Fruit fly (Drosophila melanogaster) whole organism, embryonic: ENCODE data around the gene CG13046.

Experiments used
- CG14441 ChIP-seq: fragments of 200-800 bp; sonication (Bioruptor generic); IDR thresholded peaks from 2 replicates; pipeline ENCODE4 v1.3.6; 2022; ENCODE audit warnings: missing biosample characterization, missing genetic modification characterization
- CG16779 ChIP-seq: fragments of 200-800 bp; sonication (Bioruptor generic); IDR thresholded peaks from 2 replicates; pipeline ENCODE4 v1.3.6; 2022; ENCODE audit warnings: missing biosample characterization, missing genetic modification characterization
- Hr39 ChIP-seq: fragments of >200 bp; optimal IDR thresholded peaks from 2 replicates; lab custom pipeline; 2017

DNA sequence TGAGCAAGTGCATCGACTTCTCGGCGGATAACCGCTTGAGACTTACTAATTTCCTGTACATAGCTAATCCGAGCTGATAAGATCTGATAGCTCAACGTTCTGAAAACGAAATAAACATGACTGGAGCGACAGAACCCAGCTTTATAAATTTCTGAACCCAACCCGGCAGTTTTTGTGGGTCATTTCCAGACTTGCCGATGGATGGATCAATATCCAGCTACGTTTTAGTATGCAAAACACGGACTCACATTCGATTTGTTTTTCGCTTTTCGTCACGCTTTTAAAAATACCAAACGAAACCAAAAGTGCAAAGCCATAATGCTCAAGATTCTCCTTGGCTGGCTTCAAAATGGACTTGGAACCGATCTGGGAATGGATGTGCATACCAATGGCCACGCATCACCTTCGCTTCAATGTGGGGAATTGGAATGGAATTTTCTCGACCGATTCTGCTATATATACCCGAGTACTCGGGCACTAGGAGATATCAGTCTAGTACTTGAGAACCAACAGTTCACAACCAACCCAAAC is 17.4 kb downstream of the CG13046 start, which contains the start of the genes CG34248 and CG13067:
- TF ChIP-seq Hr39 (no peak), CG16779 (GFP tag; lab: Robert Waterston, UW) (no peak), CG14441 (GFP tag; lab: Robert Waterston, UW) (no peak)
